Worm (Caenorhabditis elegans): Measurements from ENCODE around the gene fbxb-43.

ce11 chrII:1537321-1537720 lies 1.3 kb downstream of the fbxb-43 start, which contains the start of gene fbxb-42:
- no peak for TF ChIP-seq ama-1 (optimal IDR thresholded peaks at IDR 0.05)
- no peak for TF ChIP-seq ceh-28 (tag; optimal IDR thresholded peaks at IDR 0.05)
- no peak for TF ChIP-seq ces-1 (GFP tag; optimal IDR thresholded peaks at IDR 0.05)
- no peak for TF ChIP-seq fos-1 (tag; optimal IDR thresholded peaks at IDR 0.05)
- peak in 1 of 2 experiments; percentile 27 for TF ChIP-seq unc-62 (GFP tag; optimal IDR thresholded peaks at IDR 0.05 in 1 of 2)
- TF ChIP-seq unc-62 (tag; optimal IDR thresholded peaks at IDR 0.05): no peak
- TF ChIP-seq jun-1 (tag; optimal IDR thresholded peaks at IDR 0.05): no peak
- TF ChIP-seq egl-43 (GFP tag; IDR thresholded peaks at IDR 0.05): no peak
- TF ChIP-seq nhr-28 (tag; optimal IDR thresholded peaks at IDR 0.05): no peak
- no peak for TF ChIP-seq lin-13 (GFP tag; optimal IDR thresholded peaks at IDR 0.05)

Data from whole organism, L4 larva.